Worm (Caenorhabditis elegans) whole organism, midembryonic: ENCODE measurements around the gene pcyt-1.

ENCODE experiments used
- flt-1 ChIP-seq: fragments of 200-800 bp; sonication (Bioruptor generic); IDR thresholded peaks from 2 replicates; pipeline ENCODE4 v1.3.6; 2022; ENCODE audit warnings: missing genetic modification characterization, missing compliant biosample characterization
- klf-2 ChIP-seq: fragments of 200-800 bp; sonication (Bioruptor generic); conservative IDR thresholded peaks from 2 replicates; pipeline ENCODE4 v1.3.6; 2022; ENCODE audit warnings: missing genetic modification reagents, missing genetic modification characterization, missing compliant biosample characterization
- med-1 ChIP-seq: sonication (generic microtip); optimal IDR thresholded peaks from 2 replicates; lab custom pipeline; 2017; ENCODE audit warnings: missing genetic modification characterization, mild to moderate bottlenecking, missing compliant biosample characterization, antibody characterized with exemption, missing genetic modification reagents; ENCODE audit not compliant: insufficient read depth
- ref-1 ChIP-seq: fragments of 200-800 bp; sonication (Bioruptor generic); conservative IDR thresholded peaks from 2 replicates; pipeline ENCODE4 v1.3.6; 2022; ENCODE audit warnings: missing genetic modification reagents, missing genetic modification characterization, missing compliant biosample characterization

ce11 chrX:7596627-7597026 lies 24.5 kb downstream of the pcyt-1 start, which contains the start of gene C44E12.1:
- TF ChIP-seq flt-1 (GFP tag; lab: Robert Waterston, UW) (no peak), klf-2 (GFP tag; lab: Robert Waterston, UW) (no peak), med-1 (GFP tag; lab: Kevin White, UChicago) (no peak), ref-1 (GFP tag; lab: Robert Waterston, UW) (no peak)
